Worm (Caenorhabditis elegans): Measurements from ENCODE around the gene ugt-3.

Gene ugt-3

DNA sequence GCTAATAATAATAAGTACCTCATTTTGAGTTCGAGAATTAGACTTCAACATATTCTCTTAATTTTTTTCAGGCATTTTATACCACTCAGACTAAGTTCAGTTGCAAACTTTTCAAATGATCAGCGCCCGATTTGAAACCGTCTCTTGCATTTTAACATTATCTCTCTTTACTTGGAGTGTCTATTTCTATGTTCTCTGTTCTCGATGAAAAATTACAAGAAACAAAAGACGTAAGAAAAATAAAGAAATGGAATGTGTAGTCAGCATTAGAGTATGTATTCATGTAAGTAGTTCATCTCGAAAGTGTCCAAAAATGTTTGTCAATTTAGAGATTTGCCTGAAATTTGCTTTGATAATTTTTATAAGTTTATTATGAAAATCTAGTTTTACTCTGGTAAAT is at the start of gene ugt-3:
Gene ugt-3, minus strand, starts transcription at position 101 of the 400 bp plus-strand sequence.
- no peak for TF ChIP-seq tra-4 (tag; optimal IDR thresholded peaks at IDR 0.05)
- no peak for TF ChIP-seq B0310.2 (tag; optimal IDR thresholded peaks at IDR 0.05)
- TF ChIP-seq tbx-37 (GFP tag; conservative IDR thresholded peaks at IDR 0.05) = no peak
- no peak for TF ChIP-seq flt-1 (GFP tag; IDR thresholded peaks at IDR 0.05)
- no peak for TF ChIP-seq F13C5.2 (tag; optimal IDR thresholded peaks at IDR 0.05)
- no peak for TF ChIP-seq ceh-36 (tag; optimal IDR thresholded peaks at IDR 0.05)
- no peak for TF ChIP-seq sea-1 (GFP tag; conservative IDR thresholded peaks at IDR 0.05)
- no peak for TF ChIP-seq pes-1 (GFP tag; IDR thresholded peaks at IDR 0.05)
- no peak for TF ChIP-seq ama-1 (optimal IDR thresholded peaks at IDR 0.05)
- TF ChIP-seq tbx-11 (GFP tag; IDR thresholded peaks at IDR 0.05) = no peak
- no peak for TF ChIP-seq ceh-13 (GFP tag; optimal IDR thresholded peaks at IDR 0.05)

DNA sequence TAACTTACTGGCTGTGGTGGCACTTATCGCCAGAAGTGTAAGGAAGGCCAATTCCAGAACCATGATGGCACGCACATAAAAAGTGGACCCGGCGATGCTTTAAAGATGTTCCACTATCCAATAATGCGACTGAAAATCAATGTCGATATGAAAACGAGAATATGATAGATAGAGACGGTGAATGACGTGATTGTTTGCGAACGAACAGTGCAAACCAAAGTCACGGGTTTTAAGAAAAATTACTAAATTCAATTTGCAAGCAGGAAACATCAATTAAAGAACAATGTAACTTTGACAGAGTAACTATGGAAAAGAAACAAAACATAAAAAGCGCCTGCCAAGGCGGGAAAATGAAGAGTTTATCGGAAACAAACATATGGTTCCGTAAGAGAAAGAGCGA is 49.7 kb upstream of the ugt-3 start, which contains the start of gene C44H9.5:
Gene C44H9.5, minus strand, starts transcription at position 129 of the 400 bp plus-strand sequence.
- TF ChIP-seq ceh-13 (GFP tag; optimal IDR thresholded peaks at IDR 0.05) = no peak
- no peak for TF ChIP-seq scrt-1 (GFP tag; IDR thresholded peaks at IDR 0.05)
- TF ChIP-seq flt-1 (GFP tag; IDR thresholded peaks at IDR 0.05) = no peak
- no peak for TF ChIP-seq tbx-11 (GFP tag; IDR thresholded peaks at IDR 0.05)
- no peak for TF ChIP-seq pes-1 (GFP tag; IDR thresholded peaks at IDR 0.05)
- TF ChIP-seq aly-1 (tag; optimal IDR thresholded peaks at IDR 0.05) = no peak
- no peak for TF ChIP-seq sea-1 (GFP tag; conservative IDR thresholded peaks at IDR 0.05)
- TF ChIP-seq ama-1 (optimal IDR thresholded peaks at IDR 0.05) = no peak
- TF ChIP-seq ets-7 (tag; optimal IDR thresholded peaks at IDR 0.05) = no peak
- TF ChIP-seq tbx-37 (GFP tag; conservative IDR thresholded peaks at IDR 0.05) = no peak
- no peak for TF ChIP-seq hmbx-1 (tag; optimal IDR thresholded peaks at IDR 0.05)
- no peak for TF ChIP-seq tra-4 (tag; optimal IDR thresholded peaks at IDR 0.05)

DNA sequence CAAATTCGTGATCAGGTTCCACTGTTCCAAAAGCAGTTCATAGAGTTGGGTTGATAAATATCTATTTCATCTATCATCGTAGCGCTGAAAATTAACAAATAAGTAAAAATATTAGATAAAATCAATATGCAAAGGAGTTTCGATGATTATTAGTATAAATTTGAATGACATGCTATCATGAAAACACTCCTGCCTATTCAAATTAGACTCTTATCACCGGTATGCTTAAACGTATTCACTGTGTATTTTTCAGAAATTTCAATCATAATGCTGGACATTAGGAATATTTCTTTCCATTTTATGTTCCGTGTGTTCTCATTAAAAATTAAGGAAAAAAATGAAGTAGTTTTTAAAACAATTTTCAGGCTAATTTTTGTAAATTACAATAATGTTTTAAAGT is 45.2 kb upstream of the ugt-3 start, which contains the start of gene C44H9.6:
Gene C44H9.6, minus strand, starts transcription at position 101 of the 400 bp plus-strand sequence.
- TF ChIP-seq B0310.2 (tag; optimal IDR thresholded peaks at IDR 0.05) = no peak
- no peak for TF ChIP-seq ceh-36 (tag; optimal IDR thresholded peaks at IDR 0.05)
- TF ChIP-seq tbx-11 (GFP tag; IDR thresholded peaks at IDR 0.05) = no peak
- no peak for TF ChIP-seq hmg-4 (GFP tag; optimal IDR thresholded peaks at IDR 0.05)
- TF ChIP-seq scrt-1 (GFP tag; IDR thresholded peaks at IDR 0.05) = no peak
- TF ChIP-seq ets-7 (tag; optimal IDR thresholded peaks at IDR 0.05) = no peak
- TF ChIP-seq sea-1 (GFP tag; conservative IDR thresholded peaks at IDR 0.05) = no peak

DNA sequence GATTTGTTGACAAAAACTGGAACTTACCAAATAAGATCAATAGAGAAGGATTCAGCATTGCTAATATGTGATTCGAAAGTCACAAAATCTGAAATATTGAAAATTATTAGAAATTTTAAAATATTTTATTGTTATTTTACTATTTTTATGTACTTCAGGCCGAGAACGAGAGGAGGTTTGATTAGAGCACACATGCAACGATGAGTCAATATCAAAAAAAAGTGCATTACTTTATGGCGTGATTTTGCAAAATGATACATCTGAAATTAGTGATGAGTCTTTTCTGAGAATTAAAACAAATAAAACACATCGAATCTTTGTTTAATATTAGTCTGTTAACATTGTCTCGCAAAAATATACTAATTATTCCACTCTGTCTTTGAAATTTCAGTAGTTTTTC is 44.7 kb upstream of the ugt-3 start:
- no peak for TF ChIP-seq hmg-4 (GFP tag; optimal IDR thresholded peaks at IDR 0.05)
- TF ChIP-seq ceh-36 (tag; optimal IDR thresholded peaks at IDR 0.05) = no peak
- no peak for TF ChIP-seq tbx-37 (GFP tag; conservative IDR thresholded peaks at IDR 0.05)
- TF ChIP-seq ceh-13 (GFP tag; optimal IDR thresholded peaks at IDR 0.05) = no peak

DNA sequence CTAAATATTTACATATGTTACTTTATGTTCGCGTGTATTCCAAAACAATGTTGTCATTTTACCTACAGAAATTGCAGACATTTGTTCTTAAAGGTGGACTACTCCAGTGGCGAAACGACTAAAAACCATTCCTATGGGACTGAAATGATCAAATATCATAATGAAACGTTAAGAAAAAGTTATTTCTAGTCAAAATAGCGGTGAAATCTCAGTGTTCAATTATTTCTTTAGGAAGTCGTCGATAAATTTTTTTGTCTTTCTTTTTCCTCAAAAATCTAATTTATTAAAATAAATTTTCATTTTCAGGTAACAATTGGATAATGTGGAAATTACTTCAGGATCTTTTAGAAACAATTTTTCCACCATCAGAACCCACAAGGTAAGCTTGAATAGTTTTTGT is 35.3 kb upstream of the ugt-3 start, which contains the start of gene C44H9.4:
Gene C44H9.4, plus strand, starts transcription at position 301 of the 400 bp plus-strand sequence.
- TF ChIP-seq tbx-11 (GFP tag; IDR thresholded peaks at IDR 0.05) (no peak), tbx-37 (GFP tag; conservative IDR thresholded peaks at IDR 0.05) (no peak), ama-1 (optimal IDR thresholded peaks at IDR 0.05) (no peak), tra-4 (tag; optimal IDR thresholded peaks at IDR 0.05) (no peak), hmg-4 (GFP tag; optimal IDR thresholded peaks at IDR 0.05) (no peak), sea-1 (GFP tag; conservative IDR thresholded peaks at IDR 0.05) (no peak), ceh-13 (GFP tag; optimal IDR thresholded peaks at IDR 0.05) (no peak), scrt-1 (GFP tag; IDR thresholded peaks at IDR 0.05) (no peak), F13C5.2 (tag; optimal IDR thresholded peaks at IDR 0.05) (no peak), ets-7 (tag; optimal IDR thresholded peaks at IDR 0.05) (no peak), B0310.2 (tag; optimal IDR thresholded peaks at IDR 0.05) (no peak), ceh-36 (tag; optimal IDR thresholded peaks at IDR 0.05) (no peak), hmbx-1 (tag; optimal IDR thresholded peaks at IDR 0.05) (no peak), aly-1 (tag; optimal IDR thresholded peaks at IDR 0.05) (no peak)

DNA sequence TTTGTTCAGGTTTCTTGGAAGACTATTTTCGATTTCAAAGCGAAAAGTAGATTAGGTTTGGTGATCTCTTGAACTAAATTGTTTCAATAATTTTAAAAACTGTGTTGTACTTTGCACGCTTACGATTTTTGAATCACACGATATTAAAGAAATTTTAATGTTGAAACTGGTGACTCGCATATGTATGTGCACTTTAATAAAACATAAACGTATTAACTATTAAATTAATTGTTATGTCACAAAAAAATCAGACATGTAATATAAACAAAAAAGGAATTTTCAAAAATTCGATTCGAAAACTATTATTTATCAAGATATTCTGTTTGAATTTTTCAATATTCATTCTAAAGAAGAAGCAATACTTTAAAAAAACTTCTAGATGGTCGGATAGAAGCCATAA is 27.1 kb upstream of the ugt-3 start, which contains the start of gene ugt-15:
Gene ugt-15, plus strand, starts transcription at position 301 of the 400 bp plus-strand sequence.
- TF ChIP-seq pes-1 (GFP tag; IDR thresholded peaks at IDR 0.05) (no peak), aly-1 (tag; optimal IDR thresholded peaks at IDR 0.05) (no peak), hmbx-1 (tag; optimal IDR thresholded peaks at IDR 0.05) (no peak), flt-1 (GFP tag; IDR thresholded peaks at IDR 0.05) (no peak)

DNA sequence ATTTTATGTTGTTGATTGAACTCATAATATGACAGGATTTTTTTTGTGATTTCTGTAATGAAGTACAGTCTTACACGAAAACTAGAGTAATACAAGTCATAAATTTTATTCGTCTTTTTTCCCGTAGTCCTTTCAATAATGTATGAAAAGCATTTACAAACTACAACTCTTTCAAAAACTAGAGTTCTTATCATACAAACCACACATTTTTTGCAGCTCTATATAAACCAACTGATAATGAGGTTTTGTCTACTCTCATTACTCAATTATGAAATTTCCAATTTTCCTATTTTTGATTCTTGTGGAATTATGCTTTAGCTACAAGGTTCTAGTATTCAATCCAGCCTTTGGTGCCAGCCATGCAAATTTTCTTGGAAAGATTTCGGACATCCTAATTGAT is 24.7 kb upstream of the ugt-3 start, which contains the start of gene ugt-16:
Gene ugt-16, plus strand, starts transcription at position 248 of the 400 bp plus-strand sequence.
- TF ChIP-seq ets-7 (tag; optimal IDR thresholded peaks at IDR 0.05) (no peak), hmg-4 (GFP tag; optimal IDR thresholded peaks at IDR 0.05) (no peak), scrt-1 (GFP tag; IDR thresholded peaks at IDR 0.05) (no peak), hnd-1 (tag; optimal IDR thresholded peaks at IDR 0.05) (no peak), tbx-11 (GFP tag; IDR thresholded peaks at IDR 0.05) (no peak), tbx-37 (GFP tag; conservative IDR thresholded peaks at IDR 0.05) (no peak)

DNA sequence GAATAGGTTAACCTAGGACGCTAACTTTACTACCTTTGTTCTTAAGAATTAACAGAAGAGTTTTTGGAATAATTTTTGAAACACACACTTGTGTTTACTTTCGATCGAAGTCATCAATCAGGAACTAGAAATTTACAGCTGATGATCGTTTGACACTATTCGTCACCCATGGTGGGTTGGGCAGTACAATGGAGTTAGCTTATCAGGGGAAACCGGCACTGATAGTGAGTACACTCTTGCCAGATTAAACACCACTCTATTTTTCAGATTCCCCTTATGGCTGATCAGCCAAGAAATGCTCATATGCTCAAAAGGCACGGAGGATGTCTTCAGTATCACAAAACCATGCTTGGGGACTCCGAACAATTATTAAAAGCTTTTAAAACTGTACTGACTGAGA is 22.0 kb upstream of the ugt-3 start:
- TF ChIP-seq scrt-1 (GFP tag; IDR thresholded peaks at IDR 0.05) (no peak), flt-1 (GFP tag; IDR thresholded peaks at IDR 0.05) (no peak), tra-4 (tag; optimal IDR thresholded peaks at IDR 0.05) (no peak), tbx-11 (GFP tag; IDR thresholded peaks at IDR 0.05) (no peak), tbx-37 (GFP tag; conservative IDR thresholded peaks at IDR 0.05) (no peak)

All from whole organism, early embryonic.